Fruit fly (Drosophila melanogaster) ovary, adult (tissue): ENCODE measurements around the gene CG7945.

Experiments
- CG17801 ChIP-seq: fragments of 200-800 bp; optimal IDR thresholded peaks from 2 replicates; lab custom pipeline; 2019; ENCODE audit warnings: missing biosample characterization, mild to moderate bottlenecking, missing genetic modification characterization, moderate library complexity; ENCODE audit not compliant: partially characterized antibody

The CG7945 gene

DNA sequence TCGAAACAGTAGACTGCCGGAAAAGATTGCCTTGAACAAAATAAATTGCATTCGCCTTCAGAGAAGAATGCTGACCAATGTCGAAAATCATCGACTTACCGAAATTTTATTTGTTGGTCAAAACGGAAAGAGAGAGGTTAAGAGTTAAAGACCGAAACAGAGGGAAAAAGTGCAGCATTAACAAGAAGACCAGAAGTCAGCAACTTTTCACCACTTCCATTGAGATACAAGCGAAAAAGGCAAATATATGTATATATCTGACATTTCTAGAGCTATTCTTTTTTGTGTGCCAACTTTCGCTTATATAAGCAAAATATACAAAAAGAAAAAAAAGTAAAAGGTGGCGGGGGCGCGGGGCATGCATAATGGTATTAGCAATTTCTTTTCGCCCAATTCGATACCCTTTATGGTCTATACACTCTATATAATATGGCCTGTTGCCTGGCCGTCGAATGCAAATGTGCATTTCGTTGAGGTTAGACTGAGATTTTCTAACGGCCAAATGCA lies 16.0 kb upstream of the CG7945 start:
- peak; percentile 17 for TF ChIP-seq CG17801 (GFP tag; lab: Kevin White, UChicago)

DNA sequence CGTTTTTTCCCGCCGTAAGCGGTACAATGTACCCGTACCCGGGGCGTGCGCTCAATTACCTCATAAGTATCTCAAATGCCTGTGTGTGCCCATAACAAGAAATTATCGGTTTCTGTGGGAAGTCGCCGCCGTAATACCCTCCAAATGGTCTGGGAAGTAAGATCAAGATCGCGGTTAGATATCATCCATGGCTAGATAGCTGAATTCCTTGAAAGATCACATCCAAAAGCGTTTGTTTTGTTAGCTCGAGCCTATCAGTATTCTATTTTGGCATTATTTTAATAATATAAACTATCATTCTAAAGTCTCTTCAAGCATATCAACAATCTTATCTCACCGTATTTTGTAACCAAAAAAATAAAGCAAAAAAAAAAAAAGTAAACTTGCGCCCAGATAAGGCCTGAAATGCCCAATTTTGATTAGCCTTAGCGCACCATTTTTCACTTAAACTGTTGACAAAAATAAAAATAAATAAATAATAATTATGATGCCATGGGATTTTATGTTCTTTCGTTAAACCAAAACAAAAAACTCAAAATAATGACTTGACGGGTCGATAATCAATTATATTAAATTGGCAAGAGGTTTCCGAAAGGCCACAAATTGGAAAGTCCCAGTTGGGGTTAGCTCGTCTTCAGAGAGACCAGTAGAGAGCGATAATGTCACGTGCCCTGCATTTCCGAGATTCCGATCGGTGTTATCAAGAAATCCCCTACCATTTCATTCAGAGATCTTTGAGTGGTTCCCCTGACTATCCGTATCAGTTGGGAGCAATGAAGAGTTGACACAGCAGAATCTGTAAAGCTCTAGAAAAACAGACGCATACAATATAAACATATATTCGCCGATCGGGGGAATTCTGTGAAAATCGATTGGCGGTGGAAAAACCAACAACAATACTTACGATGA lies 14.9 kb upstream of the CG7945 start:
- no peak for TF ChIP-seq CG17801 (GFP tag; lab: Kevin White, UChicago)

- no peak for TF ChIP-seq CG17801 (GFP tag; lab: Kevin White, UChicago)
These were observed 14.1 kb upstream of the CG7945 start for dm6 chr3L:15537916-15538581.

DNA sequence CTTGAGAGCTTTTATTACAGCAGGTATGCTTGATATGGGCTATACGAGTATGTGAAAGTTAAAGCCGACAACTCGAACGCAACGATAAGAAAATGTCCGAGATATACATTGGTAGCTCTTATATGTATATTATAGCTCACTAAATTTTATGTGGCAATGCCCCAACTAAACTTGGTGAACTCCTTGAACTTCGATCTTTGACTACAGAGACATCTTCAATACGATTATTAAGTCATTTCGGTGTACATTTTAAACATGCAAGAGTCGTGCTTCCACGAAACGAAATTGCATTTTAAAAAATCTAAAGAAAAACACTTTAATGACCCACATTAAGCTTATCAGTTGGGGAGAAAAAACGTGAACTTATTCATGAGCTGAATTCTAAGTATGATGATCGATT lies 12.6 kb upstream of the CG7945 start:
- TF ChIP-seq CG17801 (GFP tag; lab: Kevin White, UChicago) = no peak

DNA sequence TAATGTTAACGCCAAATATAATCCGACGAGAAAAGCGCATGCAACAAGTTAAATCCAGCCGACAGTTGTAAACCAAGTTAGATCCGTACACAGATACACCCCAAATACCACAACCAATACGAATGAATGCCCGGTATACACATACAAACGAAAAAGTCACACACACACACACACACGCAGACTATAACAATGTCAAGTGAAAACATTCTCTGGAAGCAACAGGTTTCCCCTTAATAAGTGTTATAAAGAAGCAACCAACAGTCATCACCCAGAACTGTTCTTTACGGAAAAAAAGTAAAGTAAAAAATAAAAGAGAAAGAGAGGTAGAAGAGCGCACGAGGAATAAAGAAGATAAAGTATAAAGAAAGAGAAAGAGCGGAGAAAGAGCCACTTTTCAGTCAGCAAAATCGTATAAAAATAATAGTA lies 11.9 kb upstream of the CG7945 start:
- TF ChIP-seq CG17801 (GFP tag; lab: Kevin White, UChicago) = no peak

- peak; percentile 1 for TF ChIP-seq CG17801 (GFP tag; lab: Kevin White, UChicago)
These were observed 11.3 kb upstream of the CG7945 start, which contains the start of gene CrebA for dm6 chr3L:15535228-15535598. TSS of gene CrebA (plus strand) at chr3L:15535395.

- no peak for TF ChIP-seq CG17801 (GFP tag; lab: Kevin White, UChicago)
These were observed 10.6 kb upstream of the CG7945 start for dm6 chr3L:15534274-15535227.

DNA sequence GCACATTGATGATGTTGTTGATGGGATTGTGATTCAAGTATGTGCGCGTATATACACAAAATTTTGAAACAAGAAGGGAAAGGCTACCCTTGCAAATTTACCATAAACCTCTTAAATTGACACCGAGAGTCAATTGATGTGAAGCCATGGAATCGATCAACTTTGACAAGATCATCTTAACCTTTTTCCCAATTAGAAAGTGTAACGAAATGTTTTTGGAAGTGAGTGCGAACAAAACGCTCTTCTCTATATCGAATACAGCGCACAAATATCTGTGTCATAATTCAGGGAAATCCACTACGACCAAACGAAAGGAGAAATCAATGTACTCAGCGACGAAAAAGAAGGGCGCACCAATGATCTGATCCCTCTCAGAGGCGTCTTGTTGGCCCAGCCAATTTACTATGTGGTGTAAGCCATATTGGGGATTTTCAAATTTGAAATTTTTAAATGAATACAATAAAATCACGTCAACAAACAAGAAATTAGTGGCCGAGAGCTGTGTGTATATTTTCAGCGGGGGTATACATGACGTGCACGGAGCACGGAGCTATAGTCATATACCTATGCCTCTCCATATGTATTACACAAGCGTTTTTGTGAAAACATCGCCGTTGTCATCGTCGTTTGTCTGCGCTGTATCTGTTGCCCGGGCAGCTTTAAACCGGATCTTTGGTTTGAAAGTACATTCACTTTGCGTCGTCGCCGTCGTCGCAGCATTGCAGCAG lies 9.6 kb upstream of the CG7945 start:
- TF ChIP-seq CG17801 (GFP tag; lab: Kevin White, UChicago) = no peak

DNA sequence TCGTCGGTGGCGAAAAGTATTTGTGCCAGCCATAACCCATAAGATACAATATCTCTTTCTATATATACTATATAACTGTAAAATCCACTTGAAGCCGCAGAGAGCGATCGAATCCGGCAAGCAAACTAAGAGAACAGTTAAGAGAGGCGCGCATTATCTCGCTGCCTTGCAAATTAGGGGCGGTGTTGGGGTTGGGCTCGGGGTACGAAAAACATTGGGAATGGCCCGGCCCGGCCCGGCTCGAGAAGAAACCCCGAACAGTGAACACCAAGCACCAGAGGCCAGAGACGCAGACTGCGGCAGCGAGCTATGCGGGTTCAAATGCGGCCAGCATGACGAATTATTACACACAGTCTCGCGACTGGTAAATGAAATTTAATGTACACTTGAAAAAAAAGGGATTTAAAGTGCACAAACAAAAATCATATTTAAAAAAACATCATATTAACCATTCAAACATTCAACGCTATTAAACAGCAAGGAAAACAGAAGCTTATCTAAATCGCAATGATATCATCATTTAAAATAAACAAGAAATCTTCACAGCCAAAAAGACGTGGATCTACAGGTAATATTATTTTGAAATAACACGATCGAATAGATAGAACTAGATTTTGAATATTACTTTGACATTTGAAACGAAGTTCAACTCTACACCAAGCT lies 8.6 kb upstream of the CG7945 start:
- no peak for TF ChIP-seq CG17801 (GFP tag; lab: Kevin White, UChicago)

- no peak for TF ChIP-seq CG17801 (GFP tag; lab: Kevin White, UChicago)
These were observed 7.7 kb upstream of the CG7945 start, which contains the start of gene CG43248 for dm6 chr3L:15531423-15532325. TSS of gene CG43248 (minus strand) at chr3L:15531473.

dm6 chr3L:15530638-15531225 lies 6.8 kb upstream of the CG7945 start:
- TF ChIP-seq CG17801 (GFP tag; lab: Kevin White, UChicago) = no peak

- no peak for TF ChIP-seq CG17801 (GFP tag; lab: Kevin White, UChicago)
These were observed 6.1 kb upstream of the CG7945 start for dm6 chr3L:15530071-15530470.
